Worm (Caenorhabditis elegans) whole organism, L4/young adult: ENCODE results near the gene nep-3.

Source experiments
- W03F9.2 ChIP-seq: fragments of 150-350 bp; optimal IDR thresholded peaks from 2 replicates; lab custom pipeline; 2014; ENCODE audit warnings: missing biosample characterization, missing genetic modification characterization
- dao-5 ChIP-seq: sonication (generic microtip); optimal IDR thresholded peaks from 2 replicates; lab custom pipeline; 2016; ENCODE audit warnings: missing genotype, missing genetic modification characterization, moderate library complexity, missing compliant biosample characterization
- him-1 ChIP-seq: sonication (generic microtip); optimal IDR thresholded peaks from 2 replicates; lab custom pipeline; 2016; ENCODE audit warnings: missing genotype, missing genetic modification reagents, missing genetic modification characterization, missing compliant biosample characterization

- no peak for TF ChIP-seq him-1 (tag; lab: Kevin White, UChicago)
- no peak for TF ChIP-seq W03F9.2 (tag; lab: Kevin White, UChicago)
- no peak for TF ChIP-seq dao-5 (tag; lab: Kevin White, UChicago)
Observed at ce11 chrII:3911284-3911683, 34.3 kb upstream of the nep-3 start.
